Fruit fly (Drosophila melanogaster): Measurements from ENCODE around the gene CG8010.

The CG8010 gene

DNA sequence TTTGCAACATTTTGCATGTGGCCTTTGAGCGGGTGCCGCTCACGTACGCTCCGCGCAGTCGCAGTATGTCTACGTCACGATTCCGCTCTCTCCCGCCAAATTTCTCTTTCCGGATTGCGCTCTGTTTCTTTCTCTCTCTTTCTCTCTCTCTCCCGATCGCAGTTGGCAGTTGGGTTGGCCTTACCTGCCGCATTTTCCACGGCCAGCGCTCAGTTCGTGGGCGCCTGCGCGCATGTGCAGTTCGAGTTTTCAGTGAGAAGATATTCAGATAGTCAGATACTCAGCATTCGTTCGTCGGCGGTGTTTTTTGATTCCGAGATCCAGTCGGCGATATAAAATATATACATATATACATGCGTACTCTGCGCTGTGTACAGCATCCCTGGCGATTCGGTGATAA, 48.3 kb downstream of the CG8010 start, which contains the start of gene CG7884:
Gene CG7884, plus strand, starts transcription at position 208 of the 400 bp plus-strand sequence.
- TF ChIP-seq CG14711 (tag; optimal IDR thresholded peaks at IDR 0.05) (no peak), Crg-1 (GFP tag; optimal IDR thresholded peaks at IDR 0.05) (no peak), toe (GFP tag; optimal IDR thresholded peaks at IDR 0.05) (no peak), cic (GFP tag; optimal IDR thresholded peaks at IDR 0.05) (no peak), CG1620 (GFP tag; optimal IDR thresholded peaks at IDR 0.05) (no peak), tj (GFP tag; optimal IDR thresholded peaks at IDR 0.05) (no peak), bab1 (GFP tag; optimal IDR thresholded peaks at IDR 0.05) (no peak), pad (GFP tag; optimal IDR thresholded peaks at IDR 0.05) (no peak), kay (GFP tag; ENCODE audit: borderline replicate concordance) (no peak), cnc (optimal IDR thresholded peaks at IDR 0.05) (no peak), Clk (GFP tag; optimal IDR thresholded peaks at IDR 0.05) (no peak), CG7045 (GFP tag; optimal IDR thresholded peaks at IDR 0.05) (no peak), CG33017 (tag; optimal IDR thresholded peaks at IDR 0.05) (no peak), Mnt (GFP tag; optimal IDR thresholded peaks at IDR 0.05) (no peak)

DNA sequence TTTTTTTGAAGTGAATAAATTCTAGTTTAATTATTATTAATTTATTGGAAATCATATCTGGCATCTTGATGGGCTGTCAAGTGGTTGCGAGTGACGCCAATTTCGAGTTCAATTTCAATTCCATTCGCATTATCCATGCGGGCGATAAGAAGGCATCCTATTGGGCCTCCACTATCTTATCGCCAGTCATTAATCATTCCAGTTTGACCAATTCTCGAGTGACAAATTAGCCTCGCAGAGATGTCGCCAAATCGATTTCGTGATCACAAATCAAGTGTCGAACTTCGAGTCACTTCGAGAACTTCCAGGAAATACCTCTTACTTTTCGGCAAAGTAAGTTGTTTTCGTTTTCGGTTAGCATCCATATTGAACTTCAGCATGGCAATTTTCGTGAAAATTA, 52.0 kb downstream of the CG8010 start:
- TF ChIP-seq bab1 (GFP tag; optimal IDR thresholded peaks at IDR 0.05) (no peak), Hr96 (GFP tag; optimal IDR thresholded peaks at IDR 0.05) (no peak), kay (GFP tag; ENCODE audit: borderline replicate concordance) (no peak), CG1620 (GFP tag; optimal IDR thresholded peaks at IDR 0.05) (no peak), Clk (GFP tag; optimal IDR thresholded peaks at IDR 0.05) (no peak), toe (GFP tag; optimal IDR thresholded peaks at IDR 0.05) (no peak), Mnt (GFP tag; optimal IDR thresholded peaks at IDR 0.05) (no peak), Crg-1 (GFP tag; optimal IDR thresholded peaks at IDR 0.05) (no peak), cnc (optimal IDR thresholded peaks at IDR 0.05) (no peak), CG7045 (GFP tag; optimal IDR thresholded peaks at IDR 0.05) (no peak), CG5204 (GFP tag; optimal IDR thresholded peaks at IDR 0.05) (no peak), ovo (GFP tag; optimal IDR thresholded peaks at IDR 0.05) (no peak), CG12768 (GFP tag; optimal IDR thresholded peaks at IDR 0.05) (no peak), CG33017 (tag; optimal IDR thresholded peaks at IDR 0.05) (no peak), CG14711 (tag; optimal IDR thresholded peaks at IDR 0.05) (no peak)

All from whole organism, adult.